Worm (Caenorhabditis elegans): ENCODE data around the gene F28H6.7.

DNA sequence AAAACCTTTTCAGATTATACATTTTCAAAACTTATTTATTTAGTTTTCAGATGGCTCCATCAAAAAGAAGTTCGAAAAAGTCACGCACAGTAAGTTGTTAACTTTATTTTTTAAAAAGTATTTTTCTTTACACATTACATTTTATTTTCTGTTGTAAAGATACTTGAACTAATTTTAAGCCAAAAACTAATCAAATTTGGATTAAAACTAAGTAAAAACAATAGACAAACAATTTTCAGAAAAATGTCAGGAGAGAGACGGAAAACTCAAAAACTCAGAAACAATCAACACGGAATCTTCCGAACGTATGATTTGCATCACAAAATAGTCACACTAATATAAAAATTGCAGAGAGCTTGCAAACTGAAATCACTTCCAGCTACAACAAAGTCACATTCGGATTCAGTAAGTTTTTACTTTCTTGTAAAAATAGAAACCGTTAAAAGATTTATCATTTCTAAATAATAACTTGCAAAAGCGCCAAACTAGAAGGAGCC is 26.0 kb downstream of the F28H6.7 start, which contains the start of gene ceh-89:
- TF ChIP-seq unc-62 (GFP tag; optimal IDR thresholded peaks at IDR 0.05 in 1 of 2) (no peak), unc-62 (tag; optimal IDR thresholded peaks at IDR 0.05) (no peak), mes-2 (tag; optimal IDR thresholded peaks at IDR 0.05; ENCODE audit: poor library complexity, severe bottlenecking) (no peak), sdz-12 (GFP tag; optimal IDR thresholded peaks at IDR 0.05) (no peak), ama-1 (optimal IDR thresholded peaks at IDR 0.05) (no peak), ceh-82 (tag; optimal IDR thresholded peaks at IDR 0.05) (no peak), nhr-28 (tag; optimal IDR thresholded peaks at IDR 0.05) (no peak), nhr-25 (tag; optimal IDR thresholded peaks at IDR 0.05; ENCODE audit: borderline replicate concordance, insufficient read depth) (no peak), fos-1 (tag; optimal IDR thresholded peaks at IDR 0.05) (no peak), unc-39 (tag; optimal IDR thresholded peaks at IDR 0.05) (no peak), lin-39 (tag; optimal IDR thresholded peaks at IDR 0.05) (no peak), spr-1 (tag; optimal IDR thresholded peaks at IDR 0.05) (no peak), snpc-1.2 (GFP tag; IDR thresholded peaks at IDR 0.05) (no peak), dve-1 (tag; optimal IDR thresholded peaks at IDR 0.05; ENCODE audit: insufficient read depth) (no peak), arid-1 (GFP tag; conservative IDR thresholded peaks at IDR 0.05) (no peak)
